Fruit fly (Drosophila melanogaster): Measurements from ENCODE around the gene Daxx.

Daxx gene

DNA sequence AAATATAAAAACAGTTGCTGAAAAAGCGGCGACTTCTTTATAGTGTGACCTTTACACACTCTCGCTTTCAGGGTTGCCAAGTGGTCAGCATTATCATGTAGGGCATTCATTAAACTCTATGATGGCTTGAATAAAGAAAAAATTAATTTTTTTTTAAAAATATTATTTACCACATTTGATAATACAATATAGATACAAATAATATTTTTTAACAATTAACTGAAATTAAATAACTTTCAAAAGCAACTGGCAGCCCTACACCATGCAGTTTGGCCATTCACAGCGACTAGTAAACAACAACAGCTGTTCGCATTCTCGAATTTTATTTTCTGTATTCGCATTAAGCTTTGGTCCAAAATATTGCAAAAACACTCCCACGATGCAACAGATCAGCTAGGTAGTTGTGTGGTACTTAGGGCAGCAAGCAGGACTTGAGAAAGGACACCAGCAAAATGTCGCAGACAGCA, 10.1 kb downstream of the Daxx start, which contains the start of the genes Phf5a and CG31638 (continued):
- TF ChIP-seq CG4707 (GFP tag; optimal IDR thresholded peaks at IDR 0.05): peak; percentile 49
- TF ChIP-seq CG8290 (GFP tag; optimal IDR thresholded peaks at IDR 0.05): peak; percentile 93
- peak in 1 of 2 experiments; percentile 9 for TF ChIP-seq CG8290 (tag; optimal IDR thresholded peaks at IDR 0.05)
- peak; percentile 93 for TF ChIP-seq jigr1 (GFP tag; IDR thresholded peaks at IDR 0.05)
- TF ChIP-seq hb (GFP tag; IDR thresholded peaks at IDR 0.05; ENCODE audit: partially characterized antibody): no peak
- TF ChIP-seq CG3065 (GFP tag; optimal IDR thresholded peaks at IDR 0.05): peak; percentile 88
- peak; percentile 99 for TF ChIP-seq stwl (tag; optimal IDR thresholded peaks at IDR 0.05)
- no peak for TF ChIP-seq NC2α (GFP tag; optimal IDR thresholded peaks at IDR 0.05)
- peak in 1 of 3 experiments; percentile 73 for TF ChIP-seq lola (GFP tag; optimal IDR thresholded peaks at IDR 0.05)
- peak; percentile 94 for TF ChIP-seq CG10462 (GFP tag; optimal IDR thresholded peaks at IDR 0.05)
- peak; percentile 80 for TF ChIP-seq CHES-1-like (GFP tag; optimal IDR thresholded peaks at IDR 0.05)
- peak; percentile 82 for TF ChIP-seq grau (tag; optimal IDR thresholded peaks at IDR 0.05)
- TF ChIP-seq kah (GFP tag; optimal IDR thresholded peaks at IDR 0.05): peak; percentile 78
- peak; percentile 78 for TF ChIP-seq CG2116 (GFP tag; optimal IDR thresholded peaks at IDR 0.05)
- no peak for TF ChIP-seq HLHmδ (GFP tag; optimal IDR thresholded peaks at IDR 0.05)
- TF ChIP-seq scrt (GFP tag; optimal IDR thresholded peaks at IDR 0.05): peak; percentile 88
- TF ChIP-seq CG15073 (GFP tag; optimal IDR thresholded peaks at IDR 0.05): no peak
- TF ChIP-seq CG6175 (GFP tag; IDR thresholded peaks at IDR 0.05): peak; percentile 94
- peak; percentile 13 for TF ChIP-seq bab2 (GFP tag; optimal IDR thresholded peaks at IDR 0.05)
- peak; percentile 85 for TF ChIP-seq jumu (GFP tag; optimal IDR thresholded peaks at IDR 0.05)
- peak; percentile 88 for TF ChIP-seq CG13775 (GFP tag; optimal IDR thresholded peaks at IDR 0.05)
- no peak for TF ChIP-seq Bteb2 (GFP tag; optimal IDR thresholded peaks at IDR 0.05)
- no peak for TF ChIP-seq hth (optimal IDR thresholded peaks at IDR 0.05)
- peak; percentile 57 for TF ChIP-seq knrl (GFP tag; IDR thresholded peaks at IDR 0.05; ENCODE audit: partially characterized antibody)
- peak; percentile 97 for TF ChIP-seq ase (GFP tag; IDR thresholded peaks at IDR 0.05)
- TF ChIP-seq MESR4 (GFP tag; optimal IDR thresholded peaks at IDR 0.05): peak; percentile 54
- TF ChIP-seq bcd (GFP tag; optimal IDR thresholded peaks at IDR 0.05): peak; percentile 86
- TF ChIP-seq Blimp-1 (GFP tag; optimal IDR thresholded peaks at IDR 0.05): peak; percentile 99
- peak; percentile 97 for TF ChIP-seq lab (GFP tag; optimal IDR thresholded peaks at IDR 0.05)
- TF ChIP-seq bsh (GFP tag; optimal IDR thresholded peaks at IDR 0.05): peak; percentile 50 to 68
- TF ChIP-seq jing (GFP tag; optimal IDR thresholded peaks at IDR 0.05): no peak
- peak; percentile 87 for TF ChIP-seq CG9437 (GFP tag; optimal IDR thresholded peaks at IDR 0.05)
- no peak for TF ChIP-seq CG4282 (GFP tag; optimal IDR thresholded peaks at IDR 0.05)
- peak; percentile 81 for TF ChIP-seq mam (GFP tag; optimal IDR thresholded peaks at IDR 0.05)
- peak; percentile 60 for TF ChIP-seq NC2β (GFP tag; optimal IDR thresholded peaks at IDR 0.05)
- no peak for TF ChIP-seq pan (optimal IDR thresholded peaks at IDR 0.05)
- TF ChIP-seq pan (GFP tag; optimal IDR thresholded peaks at IDR 0.05 in 1 of 2, IDR thresholded peaks at IDR 0.05 in 1 of 2): peak in 1 of 2 experiments; percentile 98
- TF ChIP-seq CG6689 (GFP tag; IDR thresholded peaks at IDR 0.05): peak; percentile 97
- peak; percentile 54 for TF ChIP-seq D19A (tag; optimal IDR thresholded peaks at IDR 0.05)
- peak; percentile 98 for TF ChIP-seq CG14441 (GFP tag; IDR thresholded peaks at IDR 0.05)
- peak; percentile 97 for TF ChIP-seq CG15696 (tag; optimal IDR thresholded peaks at IDR 0.05)
- TF ChIP-seq CG2678 (tag; optimal IDR thresholded peaks at IDR 0.05): peak; percentile 96
- peak; percentile 92 for TF ChIP-seq CG6813 (GFP tag; optimal IDR thresholded peaks at IDR 0.05)
- peak; percentile 79 for TF ChIP-seq nom (GFP tag; optimal IDR thresholded peaks at IDR 0.05)
- TF ChIP-seq exex (tag; optimal IDR thresholded peaks at IDR 0.05): peak; percentile 82
- peak; percentile 90 for TF ChIP-seq CG3847 (GFP tag; IDR thresholded peaks at IDR 0.05)
- peak; percentile 88 for TF ChIP-seq CG10209 (GFP tag; optimal IDR thresholded peaks at IDR 0.05)
- TF ChIP-seq ash1 (GFP tag; optimal IDR thresholded peaks at IDR 0.05): no peak
- TF ChIP-seq CG3726 (GFP tag; IDR thresholded peaks at IDR 0.05): peak; percentile 96
- peak; percentile 84 for TF ChIP-seq Vsx1 (GFP tag; optimal IDR thresholded peaks at IDR 0.05)

Measured in whole organism, embryonic.